Worm (Caenorhabditis elegans): Measurements from ENCODE around the gene Y45G5AM.3.

ce11 chrV:4122415-4122814, 41.9 kb upstream of the Y45G5AM.3 start, which contains the start of gene phat-5:
- TF ChIP-seq ceh-82 (tag; optimal IDR thresholded peaks at IDR 0.05) (no peak), mab-5 (tag; optimal IDR thresholded peaks at IDR 0.05) (no peak), ama-1 (optimal IDR thresholded peaks at IDR 0.05) (no peak), nhr-10 (tag; optimal IDR thresholded peaks at IDR 0.05) (no peak)
